Worm (Caenorhabditis elegans): Measurements from ENCODE around the gene cct-1.

ce11 chrII:8162120-8162648, 23.1 kb upstream of the cct-1 start, which contains the start of the genes emb-27 and rrf-3:
- TF ChIP-seq ztf-22 (GFP tag; optimal IDR thresholded peaks at IDR 0.05) (no peak), F55B11.4 (tag; optimal IDR thresholded peaks at IDR 0.05; ENCODE audit: borderline replicate concordance, insufficient read depth) (no peak)

Measured in whole organism, young adult.